Worm (Caenorhabditis elegans): ENCODE data around the gene phy-4.
A peak's percentile ranks its signal among the peaks of the same experiment; 100 is the strongest.

The phy-4 gene

ce11 chrV:19546100-19546499, 32.6 kb upstream of the phy-4 start, which contains the start of gene Y43F8B.1:
TSS of gene Y43F8B.1 (minus strand) at chrV:19546200.
- TF ChIP-seq sup-37 (GFP tag; optimal IDR thresholded peaks at IDR 0.05) (no peak), C16A3.4 (tag; optimal IDR thresholded peaks at IDR 0.05) (no peak), blmp-1 (tag; optimal IDR thresholded peaks at IDR 0.05) (no peak), efl-3 (GFP tag; optimal IDR thresholded peaks at IDR 0.05) (no peak), sptf-1 (tag; optimal IDR thresholded peaks at IDR 0.05) (no peak)

DNA sequence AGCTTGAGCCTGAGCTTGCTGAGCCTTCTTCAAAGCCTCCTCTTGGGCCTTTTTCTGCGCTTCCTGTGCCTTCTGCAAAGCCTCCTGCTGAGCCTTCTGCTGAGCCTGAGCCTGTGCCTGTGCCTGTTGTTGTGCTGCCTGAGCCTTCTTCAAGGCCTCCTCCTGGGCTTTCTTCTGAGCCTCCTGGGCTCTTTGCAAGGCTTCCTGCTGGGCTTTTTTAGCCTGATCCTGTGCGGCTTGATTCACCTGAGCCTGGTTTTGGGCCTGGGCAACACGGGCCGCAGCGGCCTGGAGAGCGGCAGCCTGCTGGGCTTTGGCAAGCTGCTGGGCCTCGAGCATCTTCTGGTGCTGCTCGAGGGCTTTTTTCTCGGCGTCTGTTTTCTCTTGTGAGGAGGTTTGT, 31.6 kb upstream of the phy-4 start:
- TF ChIP-seq egl-27 (tag; optimal IDR thresholded peaks at IDR 0.05) (no peak), nhr-19 (GFP tag; conservative IDR thresholded peaks at IDR 0.05) (no peak)

- TF ChIP-seq nhr-47 (tag; optimal IDR thresholded peaks at IDR 0.05) (no peak), ceh-82 (tag; optimal IDR thresholded peaks at IDR 0.05) (no peak), nhr-237 (tag; optimal IDR thresholded peaks at IDR 0.05) (no peak)
These were observed 30.1 kb upstream of the phy-4 start for ce11 chrV:19543509-19543908.

- TF ChIP-seq rnt-1 (tag; optimal IDR thresholded peaks at IDR 0.05), result no peak
- no peak for TF ChIP-seq C16A3.4 (tag; optimal IDR thresholded peaks at IDR 0.05)
- TF ChIP-seq sup-37 (GFP tag; optimal IDR thresholded peaks at IDR 0.05), result no peak
- TF ChIP-seq mab-9 (GFP tag; IDR thresholded peaks at IDR 0.05), result no peak
- no peak for TF ChIP-seq nhr-20 (tag; optimal IDR thresholded peaks at IDR 0.05)
- TF ChIP-seq nhr-19 (GFP tag; conservative IDR thresholded peaks at IDR 0.05), result 0 out of 2 replicates have a peak, but pooled peaks have one; percentile 6
- no peak for TF ChIP-seq nhr-11 (tag; optimal IDR thresholded peaks at IDR 0.05)
- TF ChIP-seq C34B4.2 (tag; optimal IDR thresholded peaks at IDR 0.05), result no peak
- no peak for TF ChIP-seq blmp-1 (tag; optimal IDR thresholded peaks at IDR 0.05)
- no peak for TF ChIP-seq tlp-1 (tag; optimal IDR thresholded peaks at IDR 0.05)
- TF ChIP-seq lin-35 (GFP tag; optimal IDR thresholded peaks at IDR 0.05), result no peak
- peak; percentile 77 for TF ChIP-seq lin-14 (GFP tag; optimal IDR thresholded peaks at IDR 0.05)
- no peak for TF ChIP-seq fkh-10 (GFP tag; optimal IDR thresholded peaks at IDR 0.05)
- TF ChIP-seq aly-2 (tag; optimal IDR thresholded peaks at IDR 0.05), result no peak
- no peak for TF ChIP-seq nhr-12 (tag; optimal IDR thresholded peaks at IDR 0.05)
- TF ChIP-seq isw-1 (GFP tag; IDR thresholded peaks at IDR 0.05), result no peak
- TF ChIP-seq nhr-76 (tag; optimal IDR thresholded peaks at IDR 0.05), result no peak
- no peak for TF ChIP-seq ceh-90 (tag; optimal IDR thresholded peaks at IDR 0.05)
- TF ChIP-seq nhr-90 (tag; optimal IDR thresholded peaks at IDR 0.05; ENCODE audit: poor library complexity), result no peak
- TF ChIP-seq jun-1 (tag; optimal IDR thresholded peaks at IDR 0.05), result no peak
- no peak for TF ChIP-seq ets-5 (GFP tag; IDR thresholded peaks at IDR 0.05)
- TF ChIP-seq ceh-8 (GFP tag; optimal IDR thresholded peaks at IDR 0.05), result peak; percentile 76
- TF ChIP-seq snu-23 (GFP tag; optimal IDR thresholded peaks at IDR 0.05), result no peak
- no peak for TF ChIP-seq vab-15 (tag; optimal IDR thresholded peaks at IDR 0.05)
- no peak for TF ChIP-seq irx-1 (tag; optimal IDR thresholded peaks at IDR 0.05)
These were observed 27.5 kb upstream of the phy-4 start for ce11 chrV:19540916-19541315.

DNA sequence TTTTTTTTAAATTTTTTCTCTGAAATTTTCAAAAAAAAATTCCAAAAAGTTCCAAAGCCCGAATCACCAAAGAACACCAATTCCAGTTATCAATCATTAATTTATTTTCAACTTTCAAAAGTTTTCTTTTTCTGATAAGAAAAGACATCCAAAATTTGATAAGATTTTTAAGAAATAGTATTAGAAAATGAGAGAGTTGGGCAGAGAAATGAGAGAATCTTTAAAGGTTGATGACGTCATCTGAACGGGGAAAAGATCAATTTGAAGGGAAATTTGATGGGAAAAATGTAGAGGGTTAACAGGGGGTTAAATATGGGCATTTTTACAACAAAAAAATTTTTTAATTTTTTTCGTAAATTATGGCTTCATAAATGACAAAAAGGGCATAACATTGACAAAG, 20.0 kb upstream of the phy-4 start:
- TF ChIP-seq blmp-1 (tag; optimal IDR thresholded peaks at IDR 0.05) (peak; percentile 7), lin-39 (tag; optimal IDR thresholded peaks at IDR 0.05) (no peak), ztf-11 (tag; optimal IDR thresholded peaks at IDR 0.05) (no peak), ces-1 (GFP tag; optimal IDR thresholded peaks at IDR 0.05) (no peak), nhr-20 (tag; optimal IDR thresholded peaks at IDR 0.05) (peak; percentile 7), nhr-76 (tag; optimal IDR thresholded peaks at IDR 0.05) (no peak), irx-1 (tag; optimal IDR thresholded peaks at IDR 0.05) (no peak), nhr-71 (tag; optimal IDR thresholded peaks at IDR 0.05) (peak; percentile 32), aly-2 (tag; optimal IDR thresholded peaks at IDR 0.05) (no peak), mdl-1 (tag; optimal IDR thresholded peaks at IDR 0.05) (no peak), tlp-1 (tag; optimal IDR thresholded peaks at IDR 0.05) (no peak), hpl-2 (GFP tag; optimal IDR thresholded peaks at IDR 0.05) (no peak), unc-86 (tag; optimal IDR thresholded peaks at IDR 0.05) (no peak), pag-3 (tag; optimal IDR thresholded peaks at IDR 0.05; ENCODE audit: borderline replicate concordance, insufficient read depth) (no peak), mep-1 (tag; optimal IDR thresholded peaks at IDR 0.05) (no peak), F16B12.6 (tag; optimal IDR thresholded peaks at IDR 0.05) (no peak), efl-1 (optimal IDR thresholded peaks at IDR 0.05) (no peak), efl-1 (GFP tag; optimal IDR thresholded peaks at IDR 0.05 in 1 of 2) (peak in 1 of 2 experiments; percentile 47), zip-4 (GFP tag; optimal IDR thresholded peaks at IDR 0.05) (no peak), nhr-19 (GFP tag; conservative IDR thresholded peaks at IDR 0.05) (peak; percentile 75), nhr-90 (tag; optimal IDR thresholded peaks at IDR 0.05; ENCODE audit: poor library complexity) (no peak), efl-3 (GFP tag; optimal IDR thresholded peaks at IDR 0.05) (no peak), unc-130 (tag; optimal IDR thresholded peaks at IDR 0.05) (no peak), pqm-1 (tag; optimal IDR thresholded peaks at IDR 0.05) (no peak)

All from whole organism, L1 larva.